Fruit fly (Drosophila melanogaster): ENCODE data around the gene CG32182.
A peak's percentile ranks its signal among the peaks of the same experiment; 100 is the strongest.

Gene CG32182

DNA sequence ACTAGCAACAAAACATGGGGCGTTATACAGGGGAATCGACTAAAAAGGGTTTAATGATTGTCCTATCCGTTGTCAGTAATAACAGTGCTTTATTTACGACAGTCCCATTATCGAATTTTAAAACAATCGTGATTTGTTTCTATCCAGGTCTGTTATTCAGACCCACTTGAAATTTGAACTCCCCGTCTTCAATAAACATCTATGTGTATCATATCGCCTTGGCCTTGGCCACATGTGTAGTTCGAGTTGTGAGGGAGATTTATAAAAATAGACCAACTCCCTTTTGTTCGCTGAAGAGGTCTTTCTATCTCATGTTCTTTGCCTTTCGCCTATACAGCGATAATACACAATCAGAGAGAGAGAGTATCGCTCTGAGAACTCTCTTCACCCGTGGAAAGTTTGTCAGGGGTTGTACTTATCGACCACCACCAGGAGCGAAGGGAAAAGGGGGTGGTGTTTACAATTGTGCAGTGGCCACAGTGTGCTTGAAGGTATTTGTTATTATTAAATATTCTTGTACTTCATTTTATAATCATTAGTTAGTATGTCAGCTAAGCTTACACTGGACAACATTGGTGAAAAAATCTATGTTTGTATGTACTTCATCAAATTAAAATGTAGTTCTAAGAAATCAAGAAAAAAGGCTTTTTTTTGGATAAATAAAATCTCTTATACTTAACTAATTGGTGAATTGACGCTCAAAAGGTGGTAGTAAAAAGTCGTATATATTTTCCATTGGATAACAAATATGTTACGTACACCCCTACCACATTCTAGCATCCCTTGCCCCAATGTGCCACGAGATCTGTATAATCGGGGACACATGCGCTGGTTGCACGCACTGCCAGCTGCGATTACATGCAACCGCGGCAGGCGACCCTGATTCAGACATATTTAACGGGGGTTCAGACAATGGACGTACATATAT, 492 bp upstream of the CG32182 start (continued):
- TF ChIP-seq CG9139 (GFP tag; optimal IDR thresholded peaks at IDR 0.05) (peak; percentile 51), Sox102F (GFP tag; optimal IDR thresholded peaks at IDR 0.05) (peak; percentile 69), Eip78C (GFP tag) (peak; percentile 93), CG10631 (GFP tag; optimal IDR thresholded peaks at IDR 0.05) (peak; percentile 80), achi (GFP tag; optimal IDR thresholded peaks at IDR 0.05) (peak; percentile 78), vri (GFP tag; optimal IDR thresholded peaks at IDR 0.05) (peak; percentile 28), dsx (GFP tag; optimal IDR thresholded peaks at IDR 0.05; ENCODE audit: poor library complexity, severe bottlenecking) (peak; percentile 71), CG31627 (GFP tag; optimal IDR thresholded peaks at IDR 0.05) (peak; percentile 72), OdsH (GFP tag; optimal IDR thresholded peaks at IDR 0.05) (peak; percentile 77), Eip93F (GFP tag; optimal IDR thresholded peaks at IDR 0.05) (no peak), CG11294 (GFP tag; IDR thresholded peaks at IDR 0.05) (no peak), CG7368 (GFP tag; optimal IDR thresholded peaks at IDR 0.05) (peak; percentile 52), Sox15 (GFP tag; optimal IDR thresholded peaks at IDR 0.05) (peak; percentile 60), CG32006 (GFP tag; optimal IDR thresholded peaks at IDR 0.05) (peak; percentile 82), Hr38 (GFP tag; optimal IDR thresholded peaks at IDR 0.05) (no peak), Blimp-1 (GFP tag; optimal IDR thresholded peaks at IDR 0.05) (peak; percentile 49), dac (GFP tag; optimal IDR thresholded peaks at IDR 0.05) (no peak), eg (GFP tag; IDR thresholded peaks at IDR 0.05) (peak; percentile 51; the same call in 2 of the 3 replicates), CG6276 (GFP tag; optimal IDR thresholded peaks at IDR 0.05) (peak; percentile 68), CG11902 (GFP tag; optimal IDR thresholded peaks at IDR 0.05) (peak; percentile 54), net (GFP tag; optimal IDR thresholded peaks at IDR 0.05) (peak; percentile 69), esn (GFP tag; optimal IDR thresholded peaks at IDR 0.05) (peak; percentile 87), CG11762 (GFP tag; optimal IDR thresholded peaks at IDR 0.05; ENCODE audit: insufficient read depth) (peak; percentile 79), Eip75B (GFP tag; optimal IDR thresholded peaks at IDR 0.05) (peak; percentile 81), CG6163 (GFP tag; IDR thresholded peaks at IDR 0.05) (no peak; the same call in 2 of the 3 replicates), cyc (GFP tag; optimal IDR thresholded peaks at IDR 0.05) (peak; percentile 69), svp (GFP tag) (peak; percentile 93), Hr39 (GFP tag; optimal IDR thresholded peaks at IDR 0.05) (peak; percentile 68), Met (GFP tag; optimal IDR thresholded peaks at IDR 0.05) (peak; percentile 80), Sox14 (GFP tag; optimal IDR thresholded peaks at IDR 0.05) (peak; percentile 80), CG6792 (GFP tag; optimal IDR thresholded peaks at IDR 0.05) (peak; percentile 79)

DNA sequence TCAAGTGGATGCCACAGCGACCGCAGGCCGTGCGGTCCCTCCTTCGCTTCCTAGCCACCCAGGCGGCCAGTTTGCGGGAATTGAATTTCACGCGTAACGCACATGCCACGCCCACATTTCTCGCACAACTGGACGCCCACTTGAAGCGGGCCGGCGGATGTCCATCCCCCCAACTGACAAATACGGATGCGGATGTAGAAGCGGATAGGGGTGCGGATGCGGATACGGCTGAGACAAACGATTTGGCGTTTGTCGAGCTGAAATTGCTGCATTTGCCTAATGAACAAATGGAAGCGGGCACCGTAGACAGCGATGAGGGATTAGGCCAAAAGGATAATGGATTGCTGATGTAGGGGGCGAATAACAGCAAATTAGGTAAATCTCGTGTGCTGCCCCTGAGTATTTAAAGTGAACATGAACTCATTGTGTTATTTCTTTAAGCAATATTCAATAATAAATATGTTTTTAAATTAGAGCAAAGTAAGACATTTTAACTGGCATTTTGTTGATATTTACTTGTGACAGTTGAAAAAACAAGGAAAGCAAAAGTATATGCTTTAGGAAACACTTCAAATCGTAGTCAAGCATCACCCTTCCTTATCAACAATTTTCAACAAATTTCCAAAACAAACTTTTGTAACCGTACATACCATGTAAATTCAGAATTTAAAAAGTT, 1.3 kb downstream of the CG32182 start, which contains the start of gene CG32181:
Gene CG32181 (plus strand): TSS at position 626 of the 676 bp plus-strand sequence.
- TF ChIP-seq CG9139 (GFP tag; optimal IDR thresholded peaks at IDR 0.05) (no peak), CG15336 (GFP tag; IDR thresholded peaks at IDR 0.05) (no peak), fkh (GFP tag; optimal IDR thresholded peaks at IDR 0.05) (no peak), eg (GFP tag; IDR thresholded peaks at IDR 0.05) (no peak)

DNA sequence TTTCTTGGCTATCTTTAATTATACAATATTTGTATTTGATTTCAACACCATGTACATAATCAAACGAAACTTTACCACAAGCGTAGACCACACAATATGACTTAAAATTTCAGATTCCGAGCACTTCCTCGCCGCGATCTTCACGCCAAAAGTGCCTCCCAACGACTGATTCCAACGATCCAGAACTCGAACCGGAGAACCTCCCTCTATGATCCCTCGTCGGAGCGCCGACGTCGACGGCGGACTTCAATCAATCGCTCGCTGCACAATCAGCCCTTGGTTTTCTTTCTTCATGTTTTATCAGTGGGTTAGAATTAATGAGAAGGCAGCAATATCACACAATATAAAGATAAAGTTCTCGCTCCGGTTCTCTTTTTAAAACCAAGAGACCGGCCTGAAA, 6.1 kb downstream of the CG32182 start, which contains the start of the genes Adgf-A and Adgf-A2:
Gene Adgf-A (minus strand): TSS at position 172 of the 400 bp plus-strand sequence.
Gene Adgf-A2 (minus strand): TSS at position 172 of the 400 bp plus-strand sequence.
- no peak for TF ChIP-seq CG4318 (GFP tag; optimal IDR thresholded peaks at IDR 0.05)
- TF ChIP-seq CG6854 (GFP tag; optimal IDR thresholded peaks at IDR 0.05), result no peak
- TF ChIP-seq CG11902 (GFP tag; optimal IDR thresholded peaks at IDR 0.05), result no peak
- no peak for TF ChIP-seq Eip78C (GFP tag)
- TF ChIP-seq CG11762 (GFP tag; optimal IDR thresholded peaks at IDR 0.05; ENCODE audit: insufficient read depth), result no peak
- no peak for TF ChIP-seq dsx (GFP tag; optimal IDR thresholded peaks at IDR 0.05; ENCODE audit: poor library complexity, severe bottlenecking)
- no peak for TF ChIP-seq eg (GFP tag; IDR thresholded peaks at IDR 0.05)
- no peak for TF ChIP-seq CG7368 (GFP tag; optimal IDR thresholded peaks at IDR 0.05)
- TF ChIP-seq CG6808 (GFP tag; optimal IDR thresholded peaks at IDR 0.05), result no peak
- no peak for TF ChIP-seq svp (GFP tag)
- TF ChIP-seq CG6792 (GFP tag; optimal IDR thresholded peaks at IDR 0.05), result no peak
- TF ChIP-seq CG6163 (GFP tag; IDR thresholded peaks at IDR 0.05), result no peak
- no peak for TF ChIP-seq fd85E (GFP tag; optimal IDR thresholded peaks at IDR 0.05)

Measured in whole organism, prepupa.